Fruit fly (Drosophila melanogaster) whole organism, wandering third instar larva: Measurements from ENCODE around the gene CG43672.
A peak's percentile ranks its signal among the peaks of the same experiment; 100 is the strongest.

Experiments used
- Abd-B ChIP-seq: fragments of >200 bp; optimal IDR thresholded peaks from 2 replicates; lab custom pipeline; 2017; ENCODE audit warnings: missing biosample characterization, missing genetic modification characterization
- Dif ChIP-seq: fragments of 200-275, 200-300 bp; sonication (Bioruptor generic); optimal IDR thresholded peaks from 2 replicates; lab custom pipeline; 2018; ENCODE audit warnings: missing biosample characterization, missing genetic modification characterization; ENCODE audit not compliant: partially characterized antibody
- GATAd ChIP-seq: sonication (Bioruptor generic); optimal IDR thresholded peaks from 2 replicates; lab custom pipeline; 2016; ENCODE audit warnings: missing biosample characterization, missing genetic modification characterization
- HLH106 ChIP-seq: fragments of 200-800 bp; optimal IDR thresholded peaks from 3 replicates; lab custom pipeline; 2019; ENCODE audit warnings: missing biosample characterization, mild to moderate bottlenecking, missing genetic modification characterization, moderate library complexity
- Hr78 ChIP-seq: fragments of >200 bp; optimal IDR thresholded peaks from 2 replicates; lab custom pipeline; 2017; ENCODE audit warnings: missing biosample characterization, missing genetic modification characterization
- Mio ChIP-seq: sonication (Bioruptor generic); optimal IDR thresholded peaks from 2 replicates; lab custom pipeline; 2016; ENCODE audit warnings: missing biosample characterization, missing genetic modification characterization
- OdsH ChIP-seq: fragments of 200-800 bp; sonication (Bioruptor generic); optimal IDR thresholded peaks from 2 replicates; lab custom pipeline; 2016; ENCODE audit warnings: missing biosample characterization, mild to moderate bottlenecking, missing genetic modification characterization
- Sp1 ChIP-seq: fragments of 200-800 bp; sonication (Bioruptor generic); optimal IDR thresholded peaks from 3 replicates; lab custom pipeline; 2019; ENCODE audit warnings: missing biosample characterization, mild to moderate bottlenecking, missing genetic modification characterization, moderate library complexity
- dsf ChIP-seq: sonication (Bioruptor generic); optimal IDR thresholded peaks from 2 replicates; lab custom pipeline; 2016; ENCODE audit warnings: missing biosample characterization, missing genetic modification characterization, borderline replicate concordance
- h ChIP-seq: fragments of 200-800 bp; sonication (Bioruptor generic); optimal IDR thresholded peaks from 3 replicates; lab custom pipeline; 2016; ENCODE audit warnings: missing biosample characterization, mild to moderate bottlenecking, missing genetic modification characterization
- psq ChIP-seq: fragments of 200-800 bp; sonication (Bioruptor generic); optimal IDR thresholded peaks from 3 replicates; lab custom pipeline; 2017; ENCODE audit warnings: missing biosample characterization, mild to moderate bottlenecking, missing genetic modification characterization, moderate library complexity
- usp ChIP-seq: fragments of >200 bp; optimal IDR thresholded peaks from 2 replicates; lab custom pipeline; 2017; ENCODE audit warnings: missing biosample characterization, missing genetic modification characterization
- woc ChIP-seq: sonication (Bioruptor generic); optimal IDR thresholded peaks from 2 replicates; lab custom pipeline; 2016; ENCODE audit warnings: missing biosample characterization, mild to moderate bottlenecking, missing genetic modification characterization

DNA sequence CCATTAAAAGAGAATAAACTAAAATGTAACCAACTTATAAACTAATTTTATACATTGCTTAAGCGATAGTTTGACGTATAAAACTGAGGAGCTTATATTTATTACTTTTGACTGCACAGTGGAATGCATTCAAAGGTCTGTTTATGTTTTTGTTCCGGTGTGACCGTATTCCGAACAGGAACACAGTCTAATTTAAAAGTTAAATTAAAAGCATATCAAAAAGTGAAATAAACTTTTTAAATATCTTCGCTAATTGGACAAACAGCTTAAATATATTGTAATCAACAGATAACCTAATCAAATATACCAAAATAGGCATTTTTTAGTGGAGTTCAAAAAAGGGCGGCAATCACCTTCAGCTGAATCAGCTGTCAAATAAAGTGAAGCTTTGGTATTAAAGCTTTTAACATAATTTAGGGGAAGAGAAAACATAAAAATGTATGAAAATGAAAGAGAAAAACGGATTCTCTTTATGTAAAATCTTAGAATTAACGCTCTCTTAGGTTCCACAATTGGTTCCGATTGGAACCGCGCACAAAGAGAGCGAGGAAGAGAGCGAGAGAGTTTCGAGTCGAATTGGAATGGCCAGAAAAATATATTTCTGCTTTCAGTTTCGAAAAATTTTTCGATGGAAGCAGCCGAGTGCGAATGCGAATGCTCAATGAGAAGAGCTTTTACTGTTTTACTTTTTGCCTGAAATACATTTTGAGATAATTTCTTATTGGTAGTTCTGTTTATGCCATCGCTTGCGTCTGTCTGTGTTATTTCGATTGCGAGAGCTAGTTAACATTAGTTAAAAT, 31.2 kb downstream of the CG43672 start, which contains the start of the genes PGRP-LE and sd:
- TF ChIP-seq dsf (no peak), psq (GFP tag; lab: Kevin White, UChicago) (no peak), Dif (GFP tag; lab: Kevin White, UChicago) (peak; percentile 47), Sp1 (no peak), Abd-B (GFP tag; lab: Kevin White, UChicago) (no peak), h (no peak), Hr78 (GFP tag; lab: Kevin White, UChicago) (no peak), usp (GFP tag; lab: Kevin White, UChicago) (no peak), HLH106 (tag; lab: Kevin White, UChicago) (no peak), Mio (GFP tag; lab: Kevin White, UChicago) (no peak), OdsH (GFP tag; lab: Kevin White, UChicago) (no peak), woc (GFP tag; lab: Kevin White, UChicago) (peak; percentile 4), GATAd (no peak)
